Fruit fly (Drosophila melanogaster): ENCODE results near the gene Mst27D.

Mst27D gene

DNA sequence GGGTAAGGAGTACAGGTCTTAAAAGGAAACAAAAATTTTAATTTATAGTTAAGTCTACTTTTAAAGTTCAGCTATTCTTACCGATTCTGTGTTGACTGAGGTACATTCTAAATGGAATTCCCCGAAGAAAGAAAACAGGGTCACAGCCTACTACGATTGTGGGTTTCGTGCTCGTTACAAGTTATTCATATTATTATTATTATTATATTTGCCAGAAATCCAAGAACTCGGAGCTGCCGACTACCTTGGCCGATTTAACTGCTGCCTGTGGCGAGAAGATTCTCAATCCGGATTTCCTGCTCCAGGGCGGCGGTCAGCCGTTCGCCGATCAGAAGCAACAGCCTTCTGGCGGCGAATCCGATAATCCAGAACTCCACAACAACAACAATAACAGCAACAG lies at the start of gene Mst27D:
TSS of gene Mst27D (minus strand) at position 101 of the 400 bp plus-strand sequence.
- TF ChIP-seq noc (tag; optimal IDR thresholded peaks at IDR 0.05), result no peak

DNA sequence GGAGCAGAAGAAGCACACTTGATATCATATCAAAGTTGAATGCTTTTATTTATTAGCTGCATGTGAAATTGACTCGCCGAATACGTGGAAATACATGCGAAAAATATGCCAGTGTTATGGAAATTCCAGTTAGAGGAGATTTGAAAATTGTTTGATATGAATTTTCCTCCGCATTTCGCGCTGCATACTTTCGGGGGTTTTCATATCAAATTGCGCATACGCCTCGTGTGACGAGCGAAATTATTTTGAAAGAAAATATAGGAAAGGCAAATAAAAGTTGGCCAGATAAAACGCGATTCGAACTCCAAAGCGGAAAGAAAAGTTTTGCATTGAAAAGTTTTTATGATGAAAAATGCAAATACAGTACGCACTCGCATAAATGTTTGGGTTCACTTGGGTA lies 49.7 kb upstream of the Mst27D start:
- TF ChIP-seq noc (tag; optimal IDR thresholded peaks at IDR 0.05), result no peak

- TF ChIP-seq noc (tag; optimal IDR thresholded peaks at IDR 0.05), result no peak
Observed at dm6 chr2L:7107890-7108289, 47.2 kb upstream of the Mst27D start.

dm6 chr2L:7106289-7106961 lies 45.8 kb upstream of the Mst27D start:
- no peak for TF ChIP-seq noc (tag; optimal IDR thresholded peaks at IDR 0.05)

- no peak for TF ChIP-seq noc (tag; optimal IDR thresholded peaks at IDR 0.05)
Observed at dm6 chr2L:7104195-7104971, 43.7 kb upstream of the Mst27D start.

DNA sequence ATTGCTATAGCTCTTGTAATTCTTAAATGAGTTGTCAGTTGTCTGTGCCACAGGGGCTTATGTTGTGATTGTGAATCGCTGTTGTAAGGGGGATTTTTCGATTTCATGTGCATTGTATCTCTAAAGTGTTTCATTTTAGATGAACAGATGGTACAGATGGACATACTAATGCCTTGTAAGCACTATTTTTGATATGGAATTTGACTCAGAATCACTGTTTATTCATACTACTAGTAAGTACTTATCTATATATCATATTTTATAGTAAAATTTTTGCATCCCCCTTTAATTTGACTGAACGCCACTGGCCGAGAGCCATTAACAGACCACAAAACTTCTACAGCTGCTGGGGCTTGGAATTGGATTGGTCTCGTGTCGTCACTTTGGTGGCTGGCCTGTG lies 40.2 kb upstream of the Mst27D start:
- TF ChIP-seq noc (tag; optimal IDR thresholded peaks at IDR 0.05), result no peak

- TF ChIP-seq noc (tag; optimal IDR thresholded peaks at IDR 0.05), result no peak
Observed at dm6 chr2L:7097386-7097785, 36.7 kb upstream of the Mst27D start.

DNA sequence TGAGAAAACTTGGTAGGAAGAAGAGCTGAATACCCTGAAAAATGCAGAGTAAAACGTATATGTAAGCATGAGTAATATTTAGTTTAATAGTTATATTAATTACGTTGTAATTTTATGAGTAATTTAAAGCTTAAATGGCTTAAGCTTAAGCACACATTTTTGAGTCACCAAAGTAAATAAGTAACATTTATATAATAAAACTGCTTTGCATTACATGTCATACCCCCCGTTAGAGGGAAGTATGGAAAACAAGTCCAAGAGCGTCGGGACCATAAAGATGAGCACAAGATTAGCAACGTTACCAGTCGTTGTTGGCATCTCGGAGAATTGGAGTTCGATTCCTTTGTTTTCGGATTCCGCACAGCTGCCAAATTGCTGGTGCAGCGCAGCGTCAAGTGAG lies 33.7 kb upstream of the Mst27D start:
- no peak for TF ChIP-seq noc (tag; optimal IDR thresholded peaks at IDR 0.05)

- TF ChIP-seq noc (tag; optimal IDR thresholded peaks at IDR 0.05), result no peak
Observed at dm6 chr2L:7090922-7091321, 30.3 kb upstream of the Mst27D start.

DNA sequence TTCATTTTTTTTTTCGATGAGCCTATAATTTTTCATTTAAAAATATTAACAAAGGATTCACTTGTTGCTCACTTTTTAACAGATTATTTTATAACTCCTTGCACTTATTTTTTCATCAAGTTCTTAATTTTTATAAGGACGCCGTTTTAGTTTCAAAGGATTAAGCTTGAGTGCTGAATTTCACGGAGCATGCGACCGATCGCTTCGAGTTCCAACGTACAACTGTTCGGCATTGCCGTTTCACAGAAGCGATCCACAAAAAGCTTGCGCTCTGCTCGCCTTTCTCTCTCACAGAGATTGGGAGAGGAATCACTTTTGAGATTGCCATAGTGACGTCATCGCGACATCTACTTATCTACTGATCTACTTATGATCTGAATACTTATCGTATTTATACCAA lies 23.8 kb upstream of the Mst27D start, which contains the start of gene Pvf2:
TSS of gene Pvf2 (minus strand) at position 226 of the 400 bp plus-strand sequence.
- no peak for TF ChIP-seq noc (tag; optimal IDR thresholded peaks at IDR 0.05)

DNA sequence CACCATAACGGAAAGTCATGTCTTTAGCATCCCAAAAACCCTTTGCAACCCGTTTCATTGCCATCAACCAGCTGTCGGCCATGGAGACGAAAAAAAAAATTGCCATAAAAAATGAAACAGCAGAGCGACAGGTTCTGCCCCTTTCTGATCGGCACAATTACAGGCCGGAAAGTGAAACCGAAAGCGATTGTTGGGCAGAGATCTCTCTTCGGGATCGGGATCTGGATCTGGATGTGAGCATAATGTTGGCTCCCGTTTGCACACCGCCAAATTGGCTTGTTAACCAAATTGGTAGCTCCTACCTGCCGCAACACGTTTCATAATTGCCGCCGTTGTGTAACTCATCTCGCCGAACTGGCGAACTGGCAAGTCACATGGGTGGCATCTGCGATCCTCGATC lies 21.6 kb upstream of the Mst27D start:
- no peak for TF ChIP-seq noc (tag; optimal IDR thresholded peaks at IDR 0.05)

dm6 chr2L:7081307-7081706 lies 20.7 kb upstream of the Mst27D start:
- TF ChIP-seq noc (tag; optimal IDR thresholded peaks at IDR 0.05), result no peak

DNA sequence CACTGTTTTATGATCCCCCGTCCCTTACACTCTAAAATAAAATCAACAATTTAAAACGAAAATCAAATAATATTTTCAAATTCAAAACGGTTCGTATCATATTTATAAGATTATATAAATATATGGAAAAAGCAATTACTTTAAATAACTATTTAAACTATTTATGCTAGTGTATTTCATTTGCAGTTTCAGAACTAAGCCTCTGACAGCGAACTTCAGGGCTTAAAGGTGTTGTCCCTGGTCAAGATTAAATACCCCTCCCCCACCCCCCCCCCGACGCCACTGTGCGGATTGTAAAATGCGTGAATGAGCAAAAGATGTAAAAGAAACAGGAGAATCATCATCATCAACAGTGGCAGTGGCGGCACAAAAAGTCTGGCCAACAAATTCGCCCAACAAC lies 16.2 kb upstream of the Mst27D start:
- no peak for TF ChIP-seq noc (tag; optimal IDR thresholded peaks at IDR 0.05)

dm6 chr2L:7076055-7076700 lies 15.5 kb upstream of the Mst27D start:
- TF ChIP-seq noc (tag; optimal IDR thresholded peaks at IDR 0.05), result no peak

DNA sequence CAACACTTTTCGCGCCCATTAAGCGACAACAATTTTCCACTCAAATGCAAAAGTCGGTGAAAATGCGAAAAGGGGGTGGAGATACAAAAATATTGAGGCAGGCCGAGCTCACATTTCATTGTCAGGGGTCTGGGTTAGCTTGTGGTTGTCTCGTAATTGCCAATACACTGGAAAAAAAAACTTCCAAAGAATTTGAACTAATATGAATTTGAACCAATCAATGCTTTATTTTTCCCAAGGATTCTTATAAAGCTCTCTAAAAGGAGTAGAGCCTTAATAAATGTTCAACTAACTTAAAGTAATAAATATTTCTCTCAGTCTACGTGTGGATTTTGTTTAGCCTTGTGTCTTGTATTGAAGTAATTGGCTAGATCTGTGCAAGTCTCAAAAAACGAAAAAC lies 12.4 kb upstream of the Mst27D start:
- no peak for TF ChIP-seq noc (tag; optimal IDR thresholded peaks at IDR 0.05)

- TF ChIP-seq noc (tag; optimal IDR thresholded peaks at IDR 0.05), result no peak
Observed at dm6 chr2L:7071862-7072261, 11.2 kb upstream of the Mst27D start.

DNA sequence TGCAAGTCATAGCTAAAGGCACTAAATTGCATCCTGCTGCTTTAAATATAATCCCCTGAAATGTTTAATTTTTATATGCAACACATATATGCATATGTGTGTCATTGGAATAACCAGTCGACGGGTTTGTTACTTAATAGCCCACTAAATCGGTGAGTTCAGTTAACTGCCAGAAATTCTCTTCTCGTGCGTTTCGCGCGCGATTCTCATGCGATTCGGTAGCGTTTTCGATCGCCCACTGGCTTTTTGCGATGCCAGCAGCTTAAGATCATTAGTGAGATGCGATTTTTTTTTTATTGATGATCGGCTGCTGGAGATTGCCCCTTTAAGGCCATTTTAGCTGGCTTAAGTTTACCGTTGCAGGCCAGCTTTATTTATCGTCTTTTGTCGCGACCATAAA lies 10.6 kb upstream of the Mst27D start:
- no peak for TF ChIP-seq noc (tag; optimal IDR thresholded peaks at IDR 0.05)
